Fruit fly (Drosophila melanogaster): ENCODE data around the gene Acbp4.

Acbp4 gene

DNA sequence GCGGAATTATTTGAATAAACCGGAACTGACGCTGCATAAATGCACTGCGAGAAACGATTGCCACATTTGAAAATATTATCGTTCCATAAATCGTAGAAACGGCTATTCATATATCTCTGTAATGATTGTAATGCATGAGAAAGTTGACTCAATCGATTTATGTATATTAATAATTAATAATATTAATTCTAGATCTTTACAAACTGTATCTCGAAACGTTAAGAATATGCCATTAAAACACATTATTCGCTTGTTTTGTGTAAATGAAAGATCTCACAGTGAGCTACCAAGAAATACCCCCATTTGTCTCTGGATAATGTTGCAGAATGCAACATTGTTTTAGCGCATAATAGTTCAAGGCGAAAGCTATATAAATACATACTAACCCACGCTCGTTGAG lies 21.8 kb upstream of the Acbp4 start (continued):
- TF ChIP-seq CG11762 (GFP tag; optimal IDR thresholded peaks at IDR 0.05; ENCODE audit: insufficient read depth): peak; percentile 69
- peak; percentile 66 for TF ChIP-seq Lpt (GFP tag; optimal IDR thresholded peaks at IDR 0.05)
- peak; percentile 89 for TF ChIP-seq CG8119 (GFP tag; IDR thresholded peaks at IDR 0.05)
- peak; percentile 59 for TF ChIP-seq CG16779 (tag; optimal IDR thresholded peaks at IDR 0.05)
- TF ChIP-seq Hr4 (GFP tag; optimal IDR thresholded peaks at IDR 0.05): peak; percentile 77
- TF ChIP-seq pdm3 (GFP tag; optimal IDR thresholded peaks at IDR 0.05): peak; percentile 43
- TF ChIP-seq dsx (GFP tag; optimal IDR thresholded peaks at IDR 0.05; ENCODE audit: poor library complexity, severe bottlenecking): peak; percentile 98
- TF ChIP-seq svp (GFP tag): no peak
- TF ChIP-seq CG6808 (GFP tag; optimal IDR thresholded peaks at IDR 0.05): peak; percentile 77
- peak; percentile 62 for TF ChIP-seq CG7368 (GFP tag; optimal IDR thresholded peaks at IDR 0.05)
- TF ChIP-seq Eip75B (GFP tag; optimal IDR thresholded peaks at IDR 0.05): peak; percentile 48
- TF ChIP-seq acj6 (GFP tag; optimal IDR thresholded peaks at IDR 0.05): peak; percentile 77
- TF ChIP-seq CG6163 (GFP tag; IDR thresholded peaks at IDR 0.05): peak; percentile 83; the same call in 2 of the 3 replicates
- TF ChIP-seq spab (GFP tag; optimal IDR thresholded peaks at IDR 0.05): peak; percentile 82
- TF ChIP-seq salr (GFP tag; optimal IDR thresholded peaks at IDR 0.05): peak; percentile 72 to 86
- peak; percentile 70 for TF ChIP-seq net (GFP tag; optimal IDR thresholded peaks at IDR 0.05)
- no peak for TF ChIP-seq Eip93F (GFP tag; optimal IDR thresholded peaks at IDR 0.05)
- TF ChIP-seq Blimp-1 (GFP tag; optimal IDR thresholded peaks at IDR 0.05): no peak
- TF ChIP-seq achi (GFP tag; optimal IDR thresholded peaks at IDR 0.05): peak; percentile 82
- TF ChIP-seq Hr38 (GFP tag; optimal IDR thresholded peaks at IDR 0.05): no peak

DNA sequence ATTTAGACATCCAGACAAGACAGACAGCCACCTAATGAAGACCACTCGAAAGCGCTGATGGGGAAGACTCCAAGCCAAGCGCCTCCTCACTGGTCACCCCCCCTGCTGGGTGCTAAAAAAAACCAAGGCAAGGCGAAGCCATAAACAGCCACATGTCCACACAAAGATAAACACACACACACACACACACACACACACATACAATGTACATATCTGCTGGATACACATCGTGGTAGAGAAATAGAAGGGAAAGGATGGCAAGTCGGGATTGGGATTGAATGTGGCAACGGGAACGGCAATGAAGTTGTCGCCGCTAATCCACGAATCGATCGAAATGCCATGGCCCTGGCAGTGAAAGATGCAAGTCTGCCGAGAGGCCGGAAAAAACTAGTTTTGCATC lies 21.3 kb upstream of the Acbp4 start:
- TF ChIP-seq CG6276 (GFP tag; optimal IDR thresholded peaks at IDR 0.05): no peak
- peak in 1 of 2 experiments; percentile 34 for TF ChIP-seq ss (GFP tag; optimal IDR thresholded peaks at IDR 0.05)

DNA sequence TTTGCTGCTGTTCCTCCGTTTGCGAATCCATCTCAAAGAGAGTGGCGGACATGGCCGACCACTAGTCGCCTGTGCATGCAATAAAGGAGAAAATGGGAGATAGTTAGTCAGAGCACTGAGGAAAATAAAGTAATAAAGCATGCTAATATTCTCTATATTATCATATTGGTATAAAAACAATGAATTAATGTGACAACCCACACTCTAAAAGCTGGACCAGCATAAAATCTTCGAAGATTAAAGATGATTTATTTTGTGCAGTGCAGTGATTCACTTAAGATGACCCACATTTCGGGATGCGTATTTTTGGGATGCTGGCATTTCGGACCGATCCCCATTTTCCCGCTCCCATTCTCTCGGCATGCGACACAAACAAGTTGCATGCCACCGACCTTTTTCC lies 19.7 kb upstream of the Acbp4 start:
- no peak for TF ChIP-seq spab (GFP tag; optimal IDR thresholded peaks at IDR 0.05)
- no peak for TF ChIP-seq Smox (GFP tag; optimal IDR thresholded peaks at IDR 0.05)
- TF ChIP-seq CG3032 (tag; optimal IDR thresholded peaks at IDR 0.05): no peak
- peak; percentile 64 for TF ChIP-seq CG15336 (GFP tag; IDR thresholded peaks at IDR 0.05)
- peak; percentile 64; the same call in 2 of the 3 replicates for TF ChIP-seq CG8119 (GFP tag; IDR thresholded peaks at IDR 0.05)
- peak; percentile 3 for TF ChIP-seq net (GFP tag; optimal IDR thresholded peaks at IDR 0.05)
- TF ChIP-seq svp (GFP tag): no peak
- peak; percentile 59 for TF ChIP-seq CG3919 (GFP tag; optimal IDR thresholded peaks at IDR 0.05)
- no peak for TF ChIP-seq dac (GFP tag; optimal IDR thresholded peaks at IDR 0.05)
- TF ChIP-seq Eip78C (GFP tag): peak; percentile 80
- no peak for TF ChIP-seq Sox102F (GFP tag; optimal IDR thresholded peaks at IDR 0.05)
- TF ChIP-seq CG6276 (GFP tag; optimal IDR thresholded peaks at IDR 0.05): peak; percentile 62
- no peak for TF ChIP-seq dsx (GFP tag; optimal IDR thresholded peaks at IDR 0.05; ENCODE audit: poor library complexity, severe bottlenecking)
- peak; percentile 77 for TF ChIP-seq eg (GFP tag; IDR thresholded peaks at IDR 0.05)
- TF ChIP-seq topi (GFP tag; optimal IDR thresholded peaks at IDR 0.05): no peak
- no peak for TF ChIP-seq Eip75B (GFP tag; optimal IDR thresholded peaks at IDR 0.05)
- TF ChIP-seq CG6163 (GFP tag; IDR thresholded peaks at IDR 0.05): peak; percentile 62; the same call in 2 of the 3 replicates
- no peak for TF ChIP-seq salr (GFP tag; optimal IDR thresholded peaks at IDR 0.05)
- TF ChIP-seq CG31627 (GFP tag; optimal IDR thresholded peaks at IDR 0.05): no peak
- no peak for TF ChIP-seq fkh (GFP tag; optimal IDR thresholded peaks at IDR 0.05)
- peak; percentile 66 for TF ChIP-seq Hr4 (GFP tag; optimal IDR thresholded peaks at IDR 0.05)
- no peak for TF ChIP-seq CG10669 (GFP tag; optimal IDR thresholded peaks at IDR 0.05)
- peak; percentile 43; the same call in 1 of the 2 replicates for TF ChIP-seq CG11294 (GFP tag; IDR thresholded peaks at IDR 0.05)
- no peak for TF ChIP-seq CG8632 (GFP tag; optimal IDR thresholded peaks at IDR 0.05)
- peak; percentile 70 for TF ChIP-seq CG32006 (GFP tag; optimal IDR thresholded peaks at IDR 0.05)
- TF ChIP-seq vri (GFP tag; optimal IDR thresholded peaks at IDR 0.05): no peak
- TF ChIP-seq Lpt (GFP tag; optimal IDR thresholded peaks at IDR 0.05): peak; percentile 30
